Worm (Caenorhabditis elegans) whole organism, L4 larva: ENCODE results near the gene T24B8.4.

Experiments
- Y5F2A.4 ChIP-seq: fragments of 200-800 bp; sonication (Bioruptor generic); optimal IDR thresholded peaks from 2 replicates; lab custom pipeline; 2018; ENCODE audit warnings: mild to moderate bottlenecking, missing genetic modification characterization, missing compliant biosample characterization
- ceh-44 ChIP-seq: fragments of 200-800 bp; sonication (Bioruptor generic); IDR thresholded peaks from 2 replicates; pipeline ENCODE4 v1.3.6; 2022; ENCODE audit warnings: missing genetic modification reagents, missing genetic modification characterization, missing compliant biosample characterization
- ces-1 ChIP-seq: fragments of 150-350 bp; sonication (generic microtip); optimal IDR thresholded peaks from 4 replicates; lab custom pipeline; 2014; ENCODE audit warnings: missing biosample characterization, missing genetic modification reagents, missing genetic modification characterization
- fos-1 ChIP-seq: fragments of 150-350 bp; optimal IDR thresholded peaks from 2 replicates; lab custom pipeline; 2014; ENCODE audit warnings: missing biosample characterization, missing genetic modification characterization
- jun-1 ChIP-seq: fragments of 150-350 bp; optimal IDR thresholded peaks from 2 replicates; lab custom pipeline; 2014; ENCODE audit warnings: missing biosample characterization, missing genetic modification reagents, missing genetic modification characterization
- lin-15B ChIP-seq: fragments of 150-350 bp; sonication (generic microtip); optimal IDR thresholded peaks from 3 replicates; lab custom pipeline; 2014; ENCODE audit warnings: missing biosample characterization, missing genetic modification characterization
- nhr-10 ChIP-seq: fragments of 150-350 bp; optimal IDR thresholded peaks from 2 replicates; lab custom pipeline; 2014; ENCODE audit warnings: missing biosample characterization, missing genetic modification characterization
- nhr-76 ChIP-seq: fragments of 150-350 bp; optimal IDR thresholded peaks from 2 replicates; lab custom pipeline; 2014; ENCODE audit warnings: missing biosample characterization, missing genetic modification characterization
- nhr-77 ChIP-seq: fragments of 150-350 bp; optimal IDR thresholded peaks from 2 replicates; lab custom pipeline; 2014; ENCODE audit warnings: missing biosample characterization, missing genetic modification characterization
- pqm-1 ChIP-seq: sonication (generic microtip); optimal IDR thresholded peaks from 2 replicates; lab custom pipeline; 2017; ENCODE audit warnings: missing biosample characterization, missing genetic modification characterization
- rbr-2 ChIP-seq: sonication (generic microtip); optimal IDR thresholded peaks from 2 replicates; lab custom pipeline; 2016; ENCODE audit warnings: missing genotype, missing genetic modification characterization, missing compliant biosample characterization
- snpc-4 ChIP-seq: fragments of 150-350 bp; optimal IDR thresholded peaks from 2 replicates; lab custom pipeline; 2014; ENCODE audit warnings: missing biosample characterization, missing genetic modification characterization
- spr-1 ChIP-seq: sonication (generic microtip); optimal IDR thresholded peaks from 2 replicates; lab custom pipeline; 2016; ENCODE audit warnings: mild to moderate bottlenecking, missing genetic modification characterization, missing compliant biosample characterization

DNA sequence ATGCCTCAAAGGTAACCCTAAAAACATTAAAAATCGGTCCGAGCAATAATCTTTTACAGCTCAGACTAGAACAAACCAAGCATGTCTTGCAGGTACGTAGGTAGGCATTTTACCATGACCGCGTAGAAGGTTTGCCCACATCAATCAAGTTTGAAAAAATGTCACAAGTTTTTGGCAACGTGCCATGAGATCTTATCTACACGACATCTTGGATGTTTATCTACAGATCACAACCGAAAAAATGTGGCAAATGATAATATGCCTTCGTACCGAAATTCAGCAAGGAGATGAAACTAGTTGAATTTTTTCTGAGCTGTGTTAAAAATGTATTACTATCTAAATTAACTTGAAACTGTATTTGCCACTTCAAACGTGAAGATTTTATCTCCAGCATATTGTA, 6.2 kb downstream of the T24B8.4 start:
- TF ChIP-seq ceh-44 (GFP tag; lab: Robert Waterston, UW) (no peak), Y5F2A.4 (no peak), nhr-77 (no peak), spr-1 (tag; lab: Kevin White, UChicago) (no peak), jun-1 (tag; lab: Kevin White, UChicago) (no peak), pqm-1 (tag; lab: Kevin White, UChicago) (no peak), rbr-2 (tag; lab: Kevin White, UChicago) (no peak), nhr-10 (tag; lab: Kevin White, UChicago) (no peak), ces-1 (no peak), fos-1 (tag; lab: Kevin White, UChicago) (no peak), snpc-4 (tag; lab: Kevin White, UChicago) (no peak), nhr-76 (tag; lab: Kevin White, UChicago) (no peak), lin-15B (tag; lab: Kevin White, UChicago) (no peak)
